Worm (Caenorhabditis elegans): ENCODE data around the gene abu-13.

DNA sequence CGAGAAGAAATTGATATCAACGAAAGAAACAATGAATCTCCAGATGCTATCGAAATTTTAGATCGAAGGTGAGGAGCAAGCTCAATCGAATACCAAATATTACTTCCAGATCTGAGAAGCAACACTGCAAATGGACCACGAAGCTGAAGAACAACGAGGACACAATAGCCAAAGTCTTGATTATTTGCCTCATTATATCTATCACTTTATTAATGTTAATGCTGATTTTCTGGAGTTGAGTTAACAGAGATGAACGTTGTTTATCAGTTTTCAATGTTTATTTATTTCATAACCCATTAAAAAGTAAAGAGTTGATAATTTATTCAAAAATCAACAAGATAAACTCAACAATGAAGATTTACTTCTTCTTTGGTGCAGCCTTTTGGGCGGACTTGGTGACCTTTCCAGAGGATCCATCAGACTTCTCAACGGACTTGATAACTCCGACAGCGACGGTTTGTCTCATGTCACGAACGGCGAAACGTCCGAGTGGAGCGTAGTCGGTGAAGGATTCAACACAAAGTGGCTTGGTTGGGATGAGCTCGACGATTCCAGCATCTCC, 24.2 kb upstream of the abu-13 start:
- TF ChIP-seq him-1 (tag; optimal IDR thresholded peaks at IDR 0.05) = no peak
- TF ChIP-seq W03F9.2 (tag; optimal IDR thresholded peaks at IDR 0.05) = peak; percentile 50
